Worm (Caenorhabditis elegans): ENCODE data around the gene sul-2.
A peak's percentile ranks its signal among the peaks of the same experiment; 100 is the strongest.

Gene sul-2

DNA sequence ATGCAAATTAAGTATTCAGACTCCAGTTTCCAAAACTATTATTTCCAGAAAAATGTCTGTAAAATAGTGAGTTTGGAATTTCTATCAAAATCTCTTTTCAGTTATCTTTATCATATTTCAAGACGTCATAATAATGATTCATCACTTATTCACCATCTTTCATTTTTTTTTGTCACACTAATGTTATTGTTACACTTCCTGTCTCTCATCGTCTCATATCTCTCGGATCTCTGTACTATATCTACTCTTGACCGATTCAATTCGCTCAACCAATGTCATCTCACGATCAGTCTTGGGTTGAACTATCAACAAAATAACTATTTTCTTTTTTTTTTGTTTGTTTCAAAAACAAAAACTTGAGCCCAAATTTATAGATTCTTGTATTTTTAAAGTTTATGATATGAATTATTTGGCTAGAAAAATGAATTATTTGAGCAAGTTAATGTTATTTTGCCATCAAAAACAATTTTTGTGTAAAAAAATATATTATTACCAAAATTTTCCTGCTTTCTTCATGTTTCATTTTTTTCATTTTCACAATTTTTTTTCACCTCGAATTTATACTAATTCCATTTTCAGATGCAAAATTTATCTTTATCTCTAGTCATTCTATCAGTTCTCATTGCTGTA lies 43.8 kb downstream of the sul-2 start, which contains the start of gene cri-2:
Gene cri-2 (plus strand): TSS at position 580 of the 630 bp plus-strand sequence.
- TF ChIP-seq egl-27 (tag; optimal IDR thresholded peaks at IDR 0.05) (no peak), snu-23 (GFP tag; optimal IDR thresholded peaks at IDR 0.05) (peak; percentile 23), lin-14 (GFP tag; optimal IDR thresholded peaks at IDR 0.05) (peak; percentile 68), sox-4 (tag; optimal IDR thresholded peaks at IDR 0.05) (no peak), blmp-1 (tag; optimal IDR thresholded peaks at IDR 0.05) (peak; percentile 26), Y116A8C.19 (tag; optimal IDR thresholded peaks at IDR 0.05; ENCODE audit: borderline replicate concordance) (no peak), nhr-71 (tag; optimal IDR thresholded peaks at IDR 0.05) (peak; percentile 36), ceh-90 (tag; optimal IDR thresholded peaks at IDR 0.05) (no peak), lir-3 (tag; optimal IDR thresholded peaks at IDR 0.05; ENCODE audit: poor library complexity) (peak; percentile 6), rnt-1 (tag; optimal IDR thresholded peaks at IDR 0.05) (peak; percentile 33), nhr-85 (tag) (peak; percentile 68)

DNA sequence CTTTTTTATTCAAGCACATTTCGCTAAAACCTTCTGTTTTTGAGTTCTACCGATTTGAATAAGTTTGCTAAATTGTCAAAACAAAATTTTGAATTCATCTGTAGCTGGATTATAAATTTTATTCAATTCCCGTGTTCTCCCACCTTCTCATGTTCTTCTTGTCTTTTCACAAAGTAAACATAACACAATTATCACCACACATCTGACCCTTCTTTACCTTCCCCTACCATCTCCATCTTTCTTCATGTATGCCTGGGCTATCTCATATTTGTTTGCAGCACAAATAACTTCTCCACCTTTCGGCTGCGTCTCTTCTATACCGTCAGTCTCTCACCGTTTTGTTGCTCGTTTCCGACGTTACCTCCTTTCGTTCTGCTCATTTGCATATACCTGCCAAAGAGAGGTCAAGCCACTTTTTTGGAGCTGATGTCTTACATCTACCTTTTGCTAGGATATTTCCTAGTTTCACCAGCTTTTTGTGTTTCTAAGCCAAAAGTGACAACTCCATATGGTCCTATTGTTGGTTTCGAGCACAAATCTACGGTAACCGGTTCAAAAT lies 45.6 kb downstream of the sul-2 start, which contains the start of gene cest-17:
Gene cest-17 (plus strand): TSS at position 248 of the 559 bp plus-strand sequence.
- TF ChIP-seq jun-1 (tag; optimal IDR thresholded peaks at IDR 0.05) (no peak), efl-1 (optimal IDR thresholded peaks at IDR 0.05) (no peak), efl-1 (GFP tag; optimal IDR thresholded peaks at IDR 0.05 in 1 of 2) (peak in 1 of 2 experiments; percentile 53)

DNA sequence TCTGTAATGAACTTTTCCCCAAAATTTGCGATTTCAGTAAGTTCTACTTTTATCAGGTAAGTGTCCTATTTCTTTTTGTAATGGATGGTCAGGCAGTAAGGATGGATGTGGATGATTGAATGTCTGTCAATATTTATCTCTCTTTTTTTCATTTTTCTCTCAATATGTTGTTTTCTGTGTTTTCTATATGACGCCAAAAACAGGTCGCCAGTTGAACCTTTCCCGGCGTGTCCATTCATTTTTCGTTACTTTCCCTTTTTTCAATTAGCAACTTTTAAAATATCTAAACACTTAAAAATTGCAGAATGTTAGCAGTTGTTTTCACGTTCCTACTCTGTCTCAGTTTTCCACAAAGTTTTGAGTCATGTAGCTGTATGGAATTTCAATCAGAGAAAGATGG lies 49.4 kb downstream of the sul-2 start, which contains the start of gene timp-1:
Gene timp-1 (plus strand): TSS at position 305 of the 400 bp plus-strand sequence.
- TF ChIP-seq egl-13 (tag; optimal IDR thresholded peaks at IDR 0.05) (no peak), skn-1 (tag; optimal IDR thresholded peaks at IDR 0.05) (no peak), ceh-90 (tag; optimal IDR thresholded peaks at IDR 0.05) (no peak), blmp-1 (tag; optimal IDR thresholded peaks at IDR 0.05) (peak; percentile 93), unc-86 (tag; optimal IDR thresholded peaks at IDR 0.05) (no peak), snpc-4 (tag; optimal IDR thresholded peaks at IDR 0.05) (no peak), irx-1 (tag; optimal IDR thresholded peaks at IDR 0.05) (no peak), elt-3 (tag; optimal IDR thresholded peaks at IDR 0.05) (peak in 1 of 6 experiments; percentile 47), sptf-1 (tag; optimal IDR thresholded peaks at IDR 0.05) (no peak)

All from whole organism, L1 larva.